Worm (Caenorhabditis elegans) whole organism, dauer: ENCODE measurements around the gene C44B9.3.

Source experiments
- unc-62 ChIP-seq: sonication (generic microtip); optimal IDR thresholded peaks from 2 replicates; lab custom pipeline; 2017; ENCODE audit warnings: missing biosample characterization, missing genetic modification reagents, missing genetic modification characterization

Gene C44B9.3

ce11 chrIII:10881462-10881861, 1.5 kb upstream of the C44B9.3 start, which contains the start of gene athp-1:
TSS of gene athp-1 (plus strand) at chrIII:10881766.
- TF ChIP-seq unc-62 (GFP tag; lab: Kevin White, UChicago), result no peak

- no peak for TF ChIP-seq unc-62 (GFP tag; lab: Kevin White, UChicago)
Observed at ce11 chrIII:10877542-10877941, 2.4 kb downstream of the C44B9.3 start.

- TF ChIP-seq unc-62 (GFP tag; lab: Kevin White, UChicago), result no peak
Observed at ce11 chrIII:10875132-10875531, 4.9 kb downstream of the C44B9.3 start, which contains the start of gene C44B9.2. TSS of gene C44B9.2 (plus strand) at chrIII:10875432.

- TF ChIP-seq unc-62 (GFP tag; lab: Kevin White, UChicago), result no peak
Observed at ce11 chrIII:10870814-10871213, 9.2 kb downstream of the C44B9.3 start.

- no peak for TF ChIP-seq unc-62 (GFP tag; lab: Kevin White, UChicago)
Observed at ce11 chrIII:10870161-10870560, 9.8 kb downstream of the C44B9.3 start.

ce11 chrIII:10869595-10869994, 10.4 kb downstream of the C44B9.3 start:
- no peak for TF ChIP-seq unc-62 (GFP tag; lab: Kevin White, UChicago)

ce11 chrIII:10868653-10869392, 11.2 kb downstream of the C44B9.3 start, which contains the start of the genes cey-4 and vps-50:
TSS of gene cey-4 (minus strand) at chrIII:10868703.
TSS of gene vps-50 (plus strand) at chrIII:10869193.
- TF ChIP-seq unc-62 (GFP tag; lab: Kevin White, UChicago), result no peak

- no peak for TF ChIP-seq unc-62 (GFP tag; lab: Kevin White, UChicago)
Observed at ce11 chrIII:10867086-10867485, 12.9 kb downstream of the C44B9.3 start.

ce11 chrIII:10861375-10861774, 18.6 kb downstream of the C44B9.3 start:
- TF ChIP-seq unc-62 (GFP tag; lab: Kevin White, UChicago), result no peak

ce11 chrIII:10857984-10858383, 22.0 kb downstream of the C44B9.3 start, which contains the start of gene oxi-1:
TSS of gene oxi-1 (plus strand) at chrIII:10858284.
- TF ChIP-seq unc-62 (GFP tag; lab: Kevin White, UChicago), result no peak

- no peak for TF ChIP-seq unc-62 (GFP tag; lab: Kevin White, UChicago)
Observed at ce11 chrIII:10856830-10857229, 23.2 kb downstream of the C44B9.3 start.

- no peak for TF ChIP-seq unc-62 (GFP tag; lab: Kevin White, UChicago)
Observed at ce11 chrIII:10855398-10855880, 24.5 kb downstream of the C44B9.3 start, which contains the start of gene Y39A1C.1. TSS of gene Y39A1C.1 (plus strand) at chrIII:10855448.

- no peak for TF ChIP-seq unc-62 (GFP tag; lab: Kevin White, UChicago)
Observed at ce11 chrIII:10848858-10849257, 31.1 kb downstream of the C44B9.3 start, which contains the start of the genes fbxb-85 and hex-3. TSS of gene fbxb-85 (minus strand) at chrIII:10848963. TSS of gene hex-3 (plus strand) at chrIII:10849222.

- no peak for TF ChIP-seq unc-62 (GFP tag; lab: Kevin White, UChicago)
Observed at ce11 chrIII:10844873-10845272, 35.1 kb downstream of the C44B9.3 start, which contains the start of gene pde-12. TSS of gene pde-12 (minus strand) at chrIII:10845020.

ce11 chrIII:10832636-10833035, 47.3 kb downstream of the C44B9.3 start, which contains the start of gene sbsp-1:
TSS of gene sbsp-1 (plus strand) at chrIII:10832936.
- no peak for TF ChIP-seq unc-62 (GFP tag; lab: Kevin White, UChicago)

ce11 chrIII:10831483-10831882, 48.5 kb downstream of the C44B9.3 start:
- no peak for TF ChIP-seq unc-62 (GFP tag; lab: Kevin White, UChicago)
